Worm (Caenorhabditis elegans): ENCODE measurements around the gene slc-28.2.
A peak's percentile ranks its signal among the peaks of the same experiment; 100 is the strongest.

The slc-28.2 gene

ce11 chrV:3459919-3460318 lies at the start of gene slc-28.2:
slc-28.2 (plus strand) TSS chrV:3460219.
- TF ChIP-seq nhr-43 (tag; optimal IDR thresholded peaks at IDR 0.05; ENCODE audit: poor library complexity, severe bottlenecking) (no peak), nhr-11 (tag; optimal IDR thresholded peaks at IDR 0.05) (no peak), nhr-25 (tag; optimal IDR thresholded peaks at IDR 0.05) (no peak)

DNA sequence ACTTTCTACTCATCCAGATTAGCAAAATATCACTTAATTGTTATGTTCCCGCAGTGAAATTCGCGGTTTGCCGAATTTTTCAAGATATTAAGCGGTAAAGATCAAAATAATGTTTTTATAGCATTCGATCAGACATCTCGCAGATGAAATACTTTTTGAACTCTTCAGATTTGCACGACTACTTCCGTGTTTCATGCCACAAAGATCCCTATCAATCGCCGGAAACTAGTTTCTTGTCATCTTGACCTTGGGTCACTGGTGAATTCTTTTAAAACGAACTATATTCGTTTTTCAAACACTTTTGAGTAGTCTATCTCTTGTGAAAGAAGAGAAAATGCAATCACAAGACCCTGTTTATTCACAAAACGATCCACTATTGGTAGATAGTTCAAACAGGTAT lies 47.0 kb upstream of the slc-28.2 start, which contains the start of gene txt-11:
Gene txt-11 (plus strand): TSS at position 301 of the 400 bp plus-strand sequence.
- TF ChIP-seq mdl-1 (tag; optimal IDR thresholded peaks at IDR 0.05), result no peak
- TF ChIP-seq zag-1 (tag; optimal IDR thresholded peaks at IDR 0.05), result no peak
- TF ChIP-seq nhr-23 (tag; optimal IDR thresholded peaks at IDR 0.05), result peak; percentile 36

ce11 chrV:3417928-3418327 lies 42.1 kb upstream of the slc-28.2 start, which contains the start of gene T20D4.3:
T20D4.3 (plus strand) TSS chrV:3418228.
- TF ChIP-seq nhr-43 (tag; optimal IDR thresholded peaks at IDR 0.05; ENCODE audit: poor library complexity, severe bottlenecking) (no peak), nfya-1 (tag; optimal IDR thresholded peaks at IDR 0.05; ENCODE audit: insufficient read depth) (no peak), ceh-82 (tag; optimal IDR thresholded peaks at IDR 0.05) (no peak), hmg-11 (tag; optimal IDR thresholded peaks at IDR 0.05) (no peak), nhr-77 (tag; optimal IDR thresholded peaks at IDR 0.05) (no peak), nhr-12 (tag; optimal IDR thresholded peaks at IDR 0.05) (no peak), nhr-11 (tag; optimal IDR thresholded peaks at IDR 0.05) (no peak), pha-4 (tag; optimal IDR thresholded peaks at IDR 0.05) (no peak), lsy-12 (tag; optimal IDR thresholded peaks at IDR 0.05) (no peak), nhr-76 (tag; optimal IDR thresholded peaks at IDR 0.05) (no peak), tbx-2 (tag; optimal IDR thresholded peaks at IDR 0.05) (no peak), fos-1 (tag; optimal IDR thresholded peaks at IDR 0.05) (no peak), ceh-9 (tag; optimal IDR thresholded peaks at IDR 0.05) (no peak), unc-62 (GFP tag; optimal IDR thresholded peaks at IDR 0.05) (no peak)

DNA sequence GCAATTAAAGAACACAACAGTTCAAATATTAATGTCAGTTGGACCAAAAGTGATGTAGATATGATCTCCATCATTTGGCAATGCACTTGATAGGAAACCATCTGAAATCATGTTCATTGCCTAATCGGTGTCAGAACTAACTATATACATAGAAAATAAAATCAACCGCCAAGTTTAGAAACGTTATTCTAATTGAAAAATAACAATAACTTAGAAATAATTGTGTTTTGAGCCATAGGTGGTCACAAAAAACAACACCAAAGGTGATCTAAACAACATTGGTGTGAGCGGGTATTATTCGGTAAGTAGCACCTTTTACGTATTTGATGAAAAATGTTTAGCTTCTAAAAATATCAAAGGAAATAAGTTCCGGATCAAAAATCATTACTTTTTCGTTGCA lies 35.7 kb upstream of the slc-28.2 start, which contains the start of gene srab-21:
Gene srab-21 (minus strand): TSS at position 101 of the 400 bp plus-strand sequence.
- TF ChIP-seq ZK546.5 (tag; optimal IDR thresholded peaks at IDR 0.05) (no peak), pha-4 (tag; optimal IDR thresholded peaks at IDR 0.05) (no peak), R02D3.7 (tag; optimal IDR thresholded peaks at IDR 0.05) (no peak), tbx-2 (tag; optimal IDR thresholded peaks at IDR 0.05) (no peak), ceh-28 (tag; optimal IDR thresholded peaks at IDR 0.05) (no peak), mdl-1 (tag; optimal IDR thresholded peaks at IDR 0.05) (no peak), nhr-237 (tag; optimal IDR thresholded peaks at IDR 0.05) (no peak), skn-1 (tag; optimal IDR thresholded peaks at IDR 0.05) (no peak), nhr-12 (tag; optimal IDR thresholded peaks at IDR 0.05) (no peak)

ce11 chrV:3426076-3426475 lies 33.9 kb upstream of the slc-28.2 start, which contains the start of gene srab-22:
srab-22 (plus strand) TSS chrV:3426376.
- TF ChIP-seq elt-1 (tag; optimal IDR thresholded peaks at IDR 0.05) (no peak), daf-12 (tag; optimal IDR thresholded peaks at IDR 0.05) (no peak), ZK546.5 (tag; optimal IDR thresholded peaks at IDR 0.05) (no peak), jun-1 (tag; optimal IDR thresholded peaks at IDR 0.05) (no peak), zag-1 (tag; optimal IDR thresholded peaks at IDR 0.05) (no peak), nhr-23 (tag; optimal IDR thresholded peaks at IDR 0.05) (no peak), nhr-28 (tag; optimal IDR thresholded peaks at IDR 0.05) (no peak), R02D3.7 (tag; optimal IDR thresholded peaks at IDR 0.05) (no peak), egl-5 (tag; optimal IDR thresholded peaks at IDR 0.05) (no peak), elt-3 (tag; optimal IDR thresholded peaks at IDR 0.05) (no peak), nhr-11 (tag; optimal IDR thresholded peaks at IDR 0.05) (no peak)

- TF ChIP-seq aly-2 (tag; optimal IDR thresholded peaks at IDR 0.05) (no peak), nhr-77 (tag; optimal IDR thresholded peaks at IDR 0.05) (no peak), unc-39 (tag; optimal IDR thresholded peaks at IDR 0.05) (no peak), ztf-11 (tag; optimal IDR thresholded peaks at IDR 0.05) (no peak), nhr-67 (tag; optimal IDR thresholded peaks at IDR 0.05) (no peak), zag-1 (tag; optimal IDR thresholded peaks at IDR 0.05) (no peak)
Observed at ce11 chrV:3428697-3429096, 31.3 kb upstream of the slc-28.2 start, which contains the start of gene srab-20. srab-20 (plus strand) TSS chrV:3428997.

Data from whole organism, L3 larva.